Fruit fly (Drosophila melanogaster) whole organism, embryonic: ENCODE results near the gene CG5968.

Experiments
- Atf3 ChIP-seq: fragments of 200-800 bp; sonication (Bioruptor generic); optimal IDR thresholded peaks from 3 replicates; lab custom pipeline; 2016; ENCODE audit warnings: missing biosample characterization, missing genetic modification characterization
- Bteb2 ChIP-seq: fragments of 200-800 bp; sonication (Bioruptor generic); optimal IDR thresholded peaks from 2 replicates; lab custom pipeline; 2016; ENCODE audit warnings: missing biosample characterization, missing genetic modification characterization
- CG10209 ChIP-seq: fragments of 200-800 bp; sonication (Bioruptor generic); optimal IDR thresholded peaks from 3 replicates; lab custom pipeline; 2017; ENCODE audit warnings: missing biosample characterization, mild to moderate bottlenecking, missing genetic modification characterization, missing genetic modification reagents
- CG11093 ChIP-seq: fragments of 200-800 bp; sonication (Bioruptor generic); IDR thresholded peaks from 3 replicates; pipeline ENCODE4 v1.3.6; 2022; ENCODE audit warnings: missing biosample characterization, missing genetic modification characterization
- CG12219 ChIP-seq: fragments of 200-800 bp; sonication (Bioruptor generic); optimal IDR thresholded peaks from 3 replicates; lab custom pipeline; 2018; ENCODE audit warnings: missing biosample characterization, mild to moderate bottlenecking, missing genetic modification characterization
- CG12942 ChIP-seq: fragments of 200-800 bp; sonication (Bioruptor generic); optimal IDR thresholded peaks from 3 replicates; lab custom pipeline; 2016; ENCODE audit warnings: missing biosample characterization, missing genetic modification characterization
- CG13894 ChIP-seq: fragments of 200-800 bp; sonication (Bioruptor generic); optimal IDR thresholded peaks from 3 replicates; lab custom pipeline; 2018; ENCODE audit warnings: missing biosample characterization, mild to moderate bottlenecking, missing genetic modification characterization, moderate library complexity
- CG1792 ChIP-seq: fragments of 200-800 bp; sonication (Bioruptor generic); optimal IDR thresholded peaks from 2 replicates; lab custom pipeline; 2016; ENCODE audit warnings: missing biosample characterization, missing genetic modification characterization
- CG30403 ChIP-seq: fragments of 200-800 bp; sonication (Bioruptor generic); optimal IDR thresholded peaks from 3 replicates; lab custom pipeline; 2016; ENCODE audit warnings: missing biosample characterization, missing genetic modification characterization
- CG33213 ChIP-seq: fragments of 200-800 bp; sonication (Bioruptor generic); optimal IDR thresholded peaks from 3 replicates; lab custom pipeline; 2016; ENCODE audit warnings: missing biosample characterization, missing genetic modification characterization
- CG3995 ChIP-seq: fragments of 200-800 bp; sonication (Bioruptor generic); optimal IDR thresholded peaks from 3 replicates; lab custom pipeline; 2016; ENCODE audit warnings: missing biosample characterization, missing genetic modification characterization
- CG5180 ChIP-seq: fragments of 200-800 bp; sonication (Bioruptor generic); optimal IDR thresholded peaks from 3 replicates; lab custom pipeline; 2017; ENCODE audit warnings: missing biosample characterization, missing genetic modification characterization, mild to moderate bottlenecking, moderate library complexity, missing genetic modification reagents
- CG6854 ChIP-seq: fragments of 200-800 bp; sonication (Bioruptor generic); optimal IDR thresholded peaks from 3 replicates; lab custom pipeline; 2017; ENCODE audit warnings: missing biosample characterization, mild to moderate bottlenecking, missing genetic modification characterization
- CG7271 ChIP-seq: fragments of 200-800 bp; sonication (Bioruptor generic); optimal IDR thresholded peaks from 2 replicates; lab custom pipeline; 2018; ENCODE audit warnings: missing biosample characterization, mild to moderate bottlenecking, missing genetic modification characterization, moderate library complexity
- CG7556 ChIP-seq: fragments of 200-800 bp; sonication (Bioruptor generic); optimal IDR thresholded peaks from 2 replicates; lab custom pipeline; 2017; ENCODE audit warnings: missing biosample characterization, mild to moderate bottlenecking, missing genetic modification characterization
- CG7839 ChIP-seq: fragments of 200-800 bp; sonication (Bioruptor generic); optimal IDR thresholded peaks from 3 replicates; lab custom pipeline; 2018; ENCODE audit warnings: missing biosample characterization, mild to moderate bottlenecking, missing genetic modification characterization, moderate library complexity
- CG7963 ChIP-seq: fragments of 200-800 bp; sonication (Bioruptor generic); IDR thresholded peaks from 3 replicates; pipeline ENCODE4 v1.3.6; 2022; ENCODE audit warnings: missing biosample characterization, missing genetic modification characterization; ENCODE audit not compliant: partially characterized antibody
- CG9215 ChIP-seq: fragments of 200-800 bp; sonication (Bioruptor generic); IDR thresholded peaks from 2 replicates; pipeline ENCODE4 v1.3.6; 2022; ENCODE audit warnings: missing biosample characterization, missing genetic modification characterization
- CG9609 ChIP-seq: fragments of 200-800 bp; sonication (Bioruptor generic); optimal IDR thresholded peaks from 3 replicates; lab custom pipeline; 2016; ENCODE audit warnings: missing biosample characterization, missing genetic modification characterization
- Dfd ChIP-seq, 2 experiments: fragments of >200 bp; optimal IDR thresholded peaks; 2 replicates each; lab custom pipeline; 2017; ENCODE audit warnings: missing biosample characterization in 2 of 2, missing genetic modification characterization in 2 of 2
- Dll ChIP-seq: fragments of 200-800 bp; sonication (Bioruptor generic); IDR thresholded peaks from 4 replicates; pipeline ENCODE4 v1.3.6; 2022; ENCODE audit warnings: missing biosample characterization, missing genetic modification characterization; ENCODE audit not compliant: partially characterized antibody
- E2f2 ChIP-seq: fragments of 200-800 bp; sonication (Bioruptor generic); IDR thresholded peaks from 2 replicates; pipeline ENCODE4 v1.3.6; 2022; ENCODE audit warnings: missing biosample characterization, missing genetic modification characterization
- Fer1 ChIP-seq: fragments of 200-800 bp; sonication (Bioruptor generic); optimal IDR thresholded peaks from 2 replicates; lab custom pipeline; 2017; ENCODE audit warnings: missing biosample characterization, mild to moderate bottlenecking, missing genetic modification characterization
- Hr39 ChIP-seq: fragments of >200 bp; optimal IDR thresholded peaks from 2 replicates; lab custom pipeline; 2017
- Hr51 ChIP-seq, 2 experiments: fragments of 200-800 bp; sonication (Bioruptor generic); optimal IDR thresholded peaks; 2 replicates in 1 of 2; 3 replicates in 1 of 2; lab custom pipeline; 2016 to 2018; ENCODE audit warnings: missing biosample characterization in 2 of 2, missing genetic modification characterization in 2 of 2, mild to moderate bottlenecking in 1 of 2, moderate library complexity in 1 of 2
- Hr78 ChIP-seq, 2 experiments: fragments of 200-800 bp in 1 of 2; fragments of >200 bp in 1 of 2; sonication (Bioruptor generic) in 1 of 2; optimal IDR thresholded peaks; 2 replicates each; lab custom pipeline; 2017 to 2019; ENCODE audit warnings: missing biosample characterization in 2 of 2, missing genetic modification characterization in 2 of 2, mild to moderate bottlenecking in 1 of 2, moderate library complexity in 1 of 2
- Lpt ChIP-seq: fragments of >200 bp; optimal IDR thresholded peaks from 2 replicates; lab custom pipeline; 2018; ENCODE audit warnings: missing biosample characterization, missing genetic modification characterization
- MTF-1 ChIP-seq: fragments of 200-800 bp; sonication (Bioruptor generic); optimal IDR thresholded peaks from 2 replicates; lab custom pipeline; 2018; ENCODE audit warnings: missing biosample characterization, mild to moderate bottlenecking, missing genetic modification characterization, borderline replicate concordance
- Mad ChIP-seq: fragments of 200-800 bp; sonication (Bioruptor generic); optimal IDR thresholded peaks from 2 replicates; lab custom pipeline; 2016; ENCODE audit warnings: missing biosample characterization, missing genetic modification characterization
- Ravus ChIP-seq: fragments of 200-800 bp; sonication (Bioruptor generic); IDR thresholded peaks from 2 replicates; pipeline ENCODE4 v1.3.6; 2022; ENCODE audit warnings: missing biosample characterization, missing genetic modification characterization
- Trl ChIP-seq, 3 experiments: fragments of >200 bp in 2 of 3; fragments of 200-800 bp in 1 of 3; sonication (Bioruptor generic) in 1 of 3; optimal IDR thresholded peaks; 2 replicates in 1 of 3; 3 replicates in 2 of 3; lab custom pipeline; 2016 to 2017; ENCODE audit warnings: missing biosample characterization in 1 of 3, missing genetic modification characterization in 1 of 3
- YL-1 ChIP-seq: fragments of 200-800 bp; sonication (Bioruptor generic); optimal IDR thresholded peaks from 3 replicates; lab custom pipeline; 2017; ENCODE audit warnings: missing biosample characterization, mild to moderate bottlenecking, missing genetic modification characterization
- az2 ChIP-seq: fragments of 200-800 bp; sonication (Bioruptor generic); optimal IDR thresholded peaks from 3 replicates; lab custom pipeline; 2016; ENCODE audit warnings: missing biosample characterization, missing genetic modification characterization
- bowl ChIP-seq: fragments of 200-800 bp; sonication (Bioruptor generic); IDR thresholded peaks from 2 replicates; pipeline ENCODE4 v1.3.6; 2022; ENCODE audit warnings: missing biosample characterization, missing genetic modification characterization
- caup ChIP-seq: fragments of 200-800 bp; sonication (Bioruptor generic); optimal IDR thresholded peaks from 3 replicates; lab custom pipeline; 2017; ENCODE audit warnings: missing biosample characterization, mild to moderate bottlenecking, missing genetic modification characterization, moderate library complexity; ENCODE audit not compliant: severe bottlenecking
- crol ChIP-seq: fragments of 200-800 bp; sonication (Bioruptor generic); IDR thresholded peaks from 2 replicates; pipeline ENCODE4 v1.3.6; 2022; ENCODE audit warnings: missing biosample characterization, missing genetic modification characterization
- gcm ChIP-seq: fragments of 200-800 bp; sonication (Bioruptor generic); optimal IDR thresholded peaks from 2 replicates; lab custom pipeline; 2019; ENCODE audit warnings: missing biosample characterization, mild to moderate bottlenecking, missing genetic modification characterization, moderate library complexity
- klu ChIP-seq: fragments of 200-800 bp; sonication (Bioruptor generic); IDR thresholded peaks from 2 replicates; pipeline ENCODE4 v1.3.6; 2022; ENCODE audit warnings: missing biosample characterization, missing genetic modification characterization
- kni ChIP-seq: fragments of 200-800 bp; sonication (Bioruptor generic); optimal IDR thresholded peaks from 3 replicates; lab custom pipeline; 2017; ENCODE audit warnings: mild to moderate bottlenecking, missing biosample characterization, missing genetic modification reagents, missing genetic modification characterization
- mld ChIP-seq: fragments of 200-800 bp; sonication (Bioruptor generic); IDR thresholded peaks from 3 replicates; pipeline ENCODE4 v1.3.6; 2022; ENCODE audit warnings: missing biosample characterization, missing genetic modification characterization; ENCODE audit not compliant: partially characterized antibody
- nau ChIP-seq: fragments of 200-800 bp; sonication (Bioruptor generic); optimal IDR thresholded peaks from 3 replicates; lab custom pipeline; 2017; ENCODE audit warnings: missing biosample characterization, mild to moderate bottlenecking, missing genetic modification characterization, missing genetic modification reagents
- onecut ChIP-seq: fragments of 200-800 bp; sonication (Bioruptor generic); IDR thresholded peaks from 2 replicates; pipeline ENCODE4 v1.3.6; 2022; ENCODE audit warnings: missing biosample characterization, missing genetic modification characterization
- pnt ChIP-seq: fragments of 200-800 bp; sonication (Bioruptor generic); optimal IDR thresholded peaks from 3 replicates; lab custom pipeline; 2016; ENCODE audit warnings: missing biosample characterization, missing genetic modification characterization
- repo ChIP-seq: fragments of 200-800 bp; sonication (Bioruptor generic); optimal IDR thresholded peaks from 2 replicates; lab custom pipeline; 2016; ENCODE audit warnings: missing biosample characterization, missing genetic modification characterization
- tna ChIP-seq: fragments of 200-800 bp; sonication (Bioruptor generic); IDR thresholded peaks from 2 replicates; pipeline ENCODE4 v1.3.6; 2022; ENCODE audit warnings: missing biosample characterization, missing genetic modification characterization; ENCODE audit not compliant: partially characterized antibody
- tup ChIP-seq: fragments of 200-800 bp; sonication (Bioruptor generic); optimal IDR thresholded peaks from 2 replicates; lab custom pipeline; 2016; ENCODE audit warnings: missing biosample characterization, mild to moderate bottlenecking, missing genetic modification characterization, moderate library complexity
- twi ChIP-seq: fragments of 200-800 bp; optimal IDR thresholded peaks from 2 replicates; lab custom pipeline; 2019; ENCODE audit warnings: missing biosample characterization, mild to moderate bottlenecking, missing genetic modification characterization, moderate library complexity

The CG5968 gene

DNA sequence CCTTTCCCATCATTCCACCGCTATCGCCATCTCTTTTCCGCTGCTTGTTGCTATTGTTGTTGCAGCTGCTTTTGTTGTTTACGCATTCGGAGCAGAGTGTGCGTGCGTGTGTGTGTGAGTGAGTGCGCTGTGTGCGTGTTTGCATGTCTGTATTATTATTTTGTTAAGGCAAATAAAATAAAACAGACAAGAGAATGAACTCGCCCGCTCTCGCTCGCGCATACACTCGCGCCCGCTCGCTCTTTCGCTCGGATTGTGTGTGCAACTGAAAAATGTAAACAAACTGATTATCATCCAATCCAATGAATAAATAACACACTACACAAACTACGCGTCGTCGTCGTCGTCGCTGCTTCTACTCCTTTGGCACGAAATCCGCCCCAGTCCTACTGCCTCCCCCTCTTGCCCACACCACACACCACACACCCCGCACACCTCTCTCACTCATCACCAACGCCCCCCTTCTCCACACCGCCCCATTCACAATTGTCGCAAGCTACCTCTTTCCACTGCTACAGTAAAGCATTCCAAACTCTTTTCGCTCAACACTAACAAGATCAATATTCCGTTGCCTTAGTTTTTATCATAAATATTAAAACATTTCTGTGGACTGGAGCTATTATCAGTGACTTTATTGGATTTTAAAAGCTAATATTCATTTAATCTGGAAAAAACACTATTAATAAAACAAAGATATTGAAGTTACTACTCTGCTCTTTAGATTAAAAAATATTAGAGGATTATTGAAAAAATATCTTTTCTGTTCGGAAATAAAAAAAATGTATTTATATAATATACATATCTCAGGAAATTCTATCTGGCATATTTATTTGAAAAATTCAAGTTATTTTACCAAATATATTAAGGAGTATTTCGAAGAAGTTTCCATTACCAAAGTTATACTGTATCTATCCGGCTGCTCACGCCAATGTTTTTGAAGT lies 28.1 kb downstream of the CG5968 start (continued):
- TF ChIP-seq CG1792 (GFP tag; lab: Kevin White, UChicago) = peak; percentile 69
- TF ChIP-seq Atf3 (GFP tag; lab: Kevin White, UChicago) = peak; percentile 40
- TF ChIP-seq CG9215 (GFP tag; lab: Robert Waterston, UW) = no peak
- peak; percentile 64 for TF ChIP-seq repo
- TF ChIP-seq CG7271 (tag; lab: Kevin White, UChicago) = peak; percentile 94
- TF ChIP-seq E2f2 = peak; percentile 39; the same call in 1 of the 2 replicates
- no peak for TF ChIP-seq CG3995 (GFP tag; lab: Kevin White, UChicago)
- no peak for TF ChIP-seq CG7963 (GFP tag; lab: Robert Waterston, UW)
- peak; percentile 81 for TF ChIP-seq Mad
- peak; percentile 84 for TF ChIP-seq CG7556
- peak; percentile 89 for TF ChIP-seq YL-1 (GFP tag; lab: Kevin White, UChicago)
- peak; percentile 90 for TF ChIP-seq caup (GFP tag; lab: Kevin White, UChicago)
- TF ChIP-seq Dfd (GFP tag; optimal IDR thresholded peaks at IDR 0.05; lab: Kevin White, UChicago) = peak in 1 of 2 experiments; percentile 6
- peak; percentile 50 for TF ChIP-seq Hr39 (lab: Kevin White, UChicago)
- peak; percentile 22 to 80 for TF ChIP-seq Hr51 (GFP tag; optimal IDR thresholded peaks at IDR 0.05; lab: Kevin White, UChicago)
- TF ChIP-seq az2 (GFP tag; lab: Kevin White, UChicago) = peak; percentile 31
- no peak for TF ChIP-seq Ravus
- peak; percentile 85 for TF ChIP-seq twi (tag; lab: Kevin White, UChicago)
- TF ChIP-seq MTF-1 (GFP tag; lab: Kevin White, UChicago) = peak; percentile 93
- peak; percentile 87 for TF ChIP-seq Fer1 (GFP tag; lab: Kevin White, UChicago)
- peak; percentile 11 for TF ChIP-seq CG13894
- TF ChIP-seq klu (GFP tag; lab: Robert Waterston, UW) = no peak
- peak; percentile 73 to 90 for TF ChIP-seq Trl (optimal IDR thresholded peaks at IDR 0.05; lab: Kevin White, UChicago)
- peak; percentile 92 for TF ChIP-seq Trl (GFP tag; optimal IDR thresholded peaks at IDR 0.05; lab: Kevin White, UChicago)
- peak; percentile 55; the same call in 1 of the 2 replicates for TF ChIP-seq bowl (GFP tag; lab: Robert Waterston, UW)
- peak; percentile 99 for TF ChIP-seq crol (GFP tag; lab: Robert Waterston, UW)
- TF ChIP-seq CG10209 (GFP tag; lab: Kevin White, UChicago) = peak; percentile 93
- TF ChIP-seq CG9609 (GFP tag; lab: Kevin White, UChicago) = peak; percentile 68
- TF ChIP-seq pnt (GFP tag; lab: Kevin White, UChicago) = peak; percentile 9
- peak; percentile 89 for TF ChIP-seq gcm
- TF ChIP-seq CG12219 (GFP tag; lab: Kevin White, UChicago) = peak; percentile 88
- peak; percentile 72 for TF ChIP-seq CG12942
- TF ChIP-seq CG30403 (GFP tag; lab: Kevin White, UChicago) = peak; percentile 38
- peak; percentile 98 for TF ChIP-seq nau (GFP tag; lab: Kevin White, UChicago)
- peak; percentile 99 for TF ChIP-seq kni
- TF ChIP-seq CG5180 (GFP tag; lab: Kevin White, UChicago) = peak; percentile 85
- TF ChIP-seq CG6854 (GFP tag; lab: Kevin White, UChicago) = peak; percentile 83
- peak; percentile 64 for TF ChIP-seq tup (GFP tag; lab: Kevin White, UChicago)
- TF ChIP-seq CG7839 (tag; lab: Kevin White, UChicago) = peak; percentile 48
- TF ChIP-seq Lpt (GFP tag; lab: Kevin White, UChicago) = no peak
- TF ChIP-seq CG11093 (GFP tag; lab: Robert Waterston, UW) = no peak; the same call in 2 of the 3 replicates
- no peak for TF ChIP-seq mld (GFP tag; lab: Robert Waterston, UW)
- peak; percentile 66 for TF ChIP-seq CG33213
- TF ChIP-seq Hr78 (GFP tag; optimal IDR thresholded peaks at IDR 0.05; lab: Kevin White, UChicago) = peak in 1 of 2 experiments; percentile 83
- TF ChIP-seq Bteb2 (GFP tag; lab: Kevin White, UChicago) = peak; percentile 53
- no peak for TF ChIP-seq tna (GFP tag; lab: Robert Waterston, UW)
- peak; percentile 78 for TF ChIP-seq onecut
- TF ChIP-seq Dll = peak; percentile 38; the same call in 2 of the 4 replicates
